Worm (Caenorhabditis elegans) whole organism, mixed stage, embryonic: ENCODE results near the gene dars-1.

Experiments used
- ceh-43 ChIP-seq: fragments of 200-800 bp; sonication (Bioruptor generic); optimal IDR thresholded peaks from 2 replicates; lab custom pipeline; 2018; ENCODE audit warnings: mild to moderate bottlenecking, missing genetic modification characterization, moderate library complexity, missing compliant biosample characterization
- ces-1 ChIP-seq: fragments of 150-350 bp; optimal IDR thresholded peaks from 2 replicates; lab custom pipeline; 2014; ENCODE audit warnings: missing biosample characterization, missing genetic modification reagents, missing genetic modification characterization
- lin-32 ChIP-seq: fragments of 200-800 bp; sonication (Bioruptor generic); optimal IDR thresholded peaks from 2 replicates; lab custom pipeline; 2018; ENCODE audit warnings: mild to moderate bottlenecking, missing genetic modification characterization, missing compliant biosample characterization
- lsy-2 ChIP-seq: fragments of 150-350 bp; optimal IDR thresholded peaks from 2 replicates; lab custom pipeline; 2014; ENCODE audit warnings: missing biosample characterization, missing genetic modification characterization
- mab-5 ChIP-seq: fragments of 150-350 bp; optimal IDR thresholded peaks from 2 replicates; lab custom pipeline; 2014; ENCODE audit warnings: missing biosample characterization, missing genetic modification characterization
- mep-1 ChIP-seq: fragments of 150-350 bp; optimal IDR thresholded peaks from 2 replicates; lab custom pipeline; 2017; ENCODE audit warnings: missing biosample characterization, missing genetic modification reagents, missing genetic modification characterization, inconsistent platforms
- nhr-28 ChIP-seq: fragments of 150-350 bp; optimal IDR thresholded peaks from 2 replicates; lab custom pipeline; 2014; ENCODE audit warnings: missing biosample characterization, missing genetic modification characterization
- pha-4 ChIP-seq: fragments of 150-350 bp; optimal IDR thresholded peaks from 2 replicates; lab custom pipeline; 2018; ENCODE audit warnings: missing biosample characterization, missing genetic modification reagents, missing genetic modification characterization
- unc-39 ChIP-seq: fragments of 150-350 bp; optimal IDR thresholded peaks from 2 replicates; lab custom pipeline; 2014; ENCODE audit warnings: missing biosample characterization, missing genetic modification characterization
- zip-8 ChIP-seq: fragments of 150-350 bp; optimal IDR thresholded peaks from 2 replicates; lab custom pipeline; 2014; ENCODE audit warnings: missing biosample characterization, missing genetic modification characterization
- ztf-11 ChIP-seq: fragments of 150-350 bp; optimal IDR thresholded peaks from 2 replicates; lab custom pipeline; 2014; ENCODE audit warnings: missing biosample characterization, missing genetic modification characterization

ce11 chrIII:9474501-9474900, 16.5 kb downstream of the dars-1 start:
- TF ChIP-seq nhr-28 (tag; lab: Kevin White, UChicago) (no peak), ces-1 (GFP tag; lab: Kevin White, UChicago) (no peak), ztf-11 (no peak), lin-32 (no peak), lsy-2 (tag; lab: Kevin White, UChicago) (no peak), zip-8 (tag; lab: Kevin White, UChicago) (no peak), ceh-43 (GFP tag; lab: Kevin White, UChicago) (no peak), mep-1 (no peak), unc-39 (tag; lab: Kevin White, UChicago) (no peak), pha-4 (tag; lab: Kevin White, UChicago) (no peak), mab-5 (no peak)
